Worm (Caenorhabditis elegans) whole organism, mixed stage, embryonic: ENCODE measurements around the gene gly-20.

Experiments used
- M03D4.4 ChIP-seq: sonication (generic microtip); optimal IDR thresholded peaks from 2 replicates; lab custom pipeline; 2017; ENCODE audit warnings: mild to moderate bottlenecking, missing genetic modification characterization, missing compliant biosample characterization
- bed-3 ChIP-seq: fragments of 200-800 bp; sonication (Bioruptor generic); optimal IDR thresholded peaks from 3 replicates; lab custom pipeline; 2018; ENCODE audit warnings: mild to moderate bottlenecking, missing genetic modification characterization, moderate library complexity, missing compliant biosample characterization
- blmp-1 ChIP-seq: fragments of 150-350 bp; optimal IDR thresholded peaks from 2 replicates; lab custom pipeline; 2014; ENCODE audit warnings: missing biosample characterization, missing genetic modification characterization
- ceh-39 ChIP-seq: fragments of 150-350 bp; optimal IDR thresholded peaks from 2 replicates; lab custom pipeline; 2014; ENCODE audit warnings: missing biosample characterization, missing genetic modification characterization
- ceh-43 ChIP-seq: fragments of 200-800 bp; sonication (Bioruptor generic); optimal IDR thresholded peaks from 2 replicates; lab custom pipeline; 2018; ENCODE audit warnings: mild to moderate bottlenecking, missing genetic modification characterization, moderate library complexity, missing compliant biosample characterization
- ceh-83 ChIP-seq: fragments of 200-800 bp; sonication (Bioruptor generic); optimal IDR thresholded peaks from 2 replicates; lab custom pipeline; 2018; ENCODE audit warnings: mild to moderate bottlenecking, missing genetic modification characterization, missing compliant biosample characterization
- ces-1 ChIP-seq: fragments of 150-350 bp; optimal IDR thresholded peaks from 2 replicates; lab custom pipeline; 2014; ENCODE audit warnings: missing biosample characterization, missing genetic modification reagents, missing genetic modification characterization
- drap-1 ChIP-seq: fragments of 200-800 bp; sonication (Bioruptor generic); optimal IDR thresholded peaks from 3 replicates; lab custom pipeline; 2018; ENCODE audit warnings: mild to moderate bottlenecking, missing genetic modification characterization, missing compliant biosample characterization
- elt-1 ChIP-seq: sonication (generic microtip); optimal IDR thresholded peaks from 2 replicates; lab custom pipeline; 2017; ENCODE audit warnings: missing genetic modification characterization, mild to moderate bottlenecking, missing compliant biosample characterization, antibody characterized with exemption, moderate library complexity, borderline replicate concordance; ENCODE audit not compliant: insufficient read depth
- elt-3 ChIP-seq: fragments of 150-350 bp; optimal IDR thresholded peaks from 2 replicates; lab custom pipeline; 2014; ENCODE audit warnings: missing biosample characterization, missing genetic modification characterization
- flh-1 ChIP-seq: fragments of 200-800 bp; sonication (Bioruptor generic); optimal IDR thresholded peaks from 2 replicates; lab custom pipeline; 2018; ENCODE audit warnings: mild to moderate bottlenecking, missing genetic modification characterization, moderate library complexity, missing compliant biosample characterization
- ham-2 ChIP-seq: fragments of 200-800 bp; sonication (Bioruptor generic); optimal IDR thresholded peaks from 2 replicates; lab custom pipeline; 2018; ENCODE audit warnings: mild to moderate bottlenecking, missing genetic modification characterization, missing compliant biosample characterization
- hlh-1 ChIP-seq: fragments of 150-350 bp; optimal IDR thresholded peaks from 2 replicates; lab custom pipeline; 2014; ENCODE audit warnings: missing biosample characterization, missing genetic modification reagents, missing genetic modification characterization
- lin-13 ChIP-seq: fragments of 150-350 bp; optimal IDR thresholded peaks from 2 replicates; lab custom pipeline; 2014; ENCODE audit warnings: missing biosample characterization, missing genetic modification characterization
- lin-32 ChIP-seq: fragments of 200-800 bp; sonication (Bioruptor generic); optimal IDR thresholded peaks from 2 replicates; lab custom pipeline; 2018; ENCODE audit warnings: mild to moderate bottlenecking, missing genetic modification characterization, missing compliant biosample characterization
- lsy-2 ChIP-seq: fragments of 150-350 bp; optimal IDR thresholded peaks from 2 replicates; lab custom pipeline; 2014; ENCODE audit warnings: missing biosample characterization, missing genetic modification characterization
- mab-5 ChIP-seq: fragments of 150-350 bp; optimal IDR thresholded peaks from 2 replicates; lab custom pipeline; 2014; ENCODE audit warnings: missing biosample characterization, missing genetic modification characterization
- mls-2 ChIP-seq: sonication (generic microtip); optimal IDR thresholded peaks from 2 replicates; lab custom pipeline; 2016; ENCODE audit warnings: mild to moderate bottlenecking, missing genetic modification characterization, moderate library complexity, missing compliant biosample characterization
- nhr-12 ChIP-seq: fragments of 150-350 bp; optimal IDR thresholded peaks from 2 replicates; lab custom pipeline; 2014; ENCODE audit warnings: missing biosample characterization, missing genetic modification characterization
- nhr-2 ChIP-seq: fragments of 150-350 bp; optimal IDR thresholded peaks from 2 replicates; lab custom pipeline; 2014; ENCODE audit warnings: missing biosample characterization, missing genetic modification characterization
- nhr-237 ChIP-seq: fragments of 150-350 bp; optimal IDR thresholded peaks from 2 replicates; lab custom pipeline; 2014; ENCODE audit warnings: missing biosample characterization, missing genetic modification characterization
- nhr-28 ChIP-seq: fragments of 150-350 bp; optimal IDR thresholded peaks from 2 replicates; lab custom pipeline; 2014; ENCODE audit warnings: missing biosample characterization, missing genetic modification characterization
- nhr-76 ChIP-seq: sonication (generic microtip); optimal IDR thresholded peaks from 2 replicates; lab custom pipeline; 2017; ENCODE audit warnings: missing biosample characterization, missing genetic modification characterization
- pha-4 ChIP-seq: fragments of 150-350 bp; optimal IDR thresholded peaks from 2 replicates; lab custom pipeline; 2018; ENCODE audit warnings: missing biosample characterization, missing genetic modification reagents, missing genetic modification characterization
- snpc-4 ChIP-seq: fragments of 150-350 bp; optimal IDR thresholded peaks from 2 replicates; lab custom pipeline; 2014; ENCODE audit warnings: missing biosample characterization, missing genetic modification characterization
- sptf-1 ChIP-seq: sonication (generic microtip); optimal IDR thresholded peaks from 2 replicates; lab custom pipeline; 2017; ENCODE audit warnings: mild to moderate bottlenecking, missing genetic modification characterization, moderate library complexity, missing compliant biosample characterization
- unc-120 ChIP-seq: sonication (generic microtip); optimal IDR thresholded peaks from 2 replicates; lab custom pipeline; 2017; ENCODE audit warnings: missing genetic modification characterization, missing compliant biosample characterization; ENCODE audit not compliant: poor library complexity, severe bottlenecking
- unc-39 ChIP-seq: fragments of 150-350 bp; optimal IDR thresholded peaks from 2 replicates; lab custom pipeline; 2014; ENCODE audit warnings: missing biosample characterization, missing genetic modification characterization
- unc-62 ChIP-seq: fragments of 150-350 bp; optimal IDR thresholded peaks from 2 replicates; lab custom pipeline; 2014; ENCODE audit warnings: missing biosample characterization, missing genetic modification reagents, missing genetic modification characterization
- zip-8 ChIP-seq: fragments of 150-350 bp; optimal IDR thresholded peaks from 2 replicates; lab custom pipeline; 2014; ENCODE audit warnings: missing biosample characterization, missing genetic modification characterization

Gene gly-20

ce11 chrV:11251798-11252197 lies 30.6 kb upstream of the gly-20 start:
- no peak for TF ChIP-seq elt-3 (tag; lab: Kevin White, UChicago)
- TF ChIP-seq blmp-1 (tag; lab: Kevin White, UChicago): no peak
- TF ChIP-seq, all 35 proteins: peak for 0

- TF ChIP-seq unc-39 (tag; lab: Kevin White, UChicago) (no peak), hlh-1 (tag; lab: Kevin White, UChicago) (no peak), mls-2 (tag; lab: Kevin White, UChicago) (no peak), nhr-28 (tag; lab: Kevin White, UChicago) (no peak), pha-4 (tag; lab: Kevin White, UChicago) (no peak), bed-3 (GFP tag; lab: Kevin White, UChicago) (no peak), lsy-2 (tag; lab: Kevin White, UChicago) (no peak), ceh-39 (tag; lab: Kevin White, UChicago) (no peak), flh-1 (GFP tag; lab: Kevin White, UChicago) (no peak), nhr-12 (tag; lab: Kevin White, UChicago) (no peak), ceh-83 (GFP tag; lab: Kevin White, UChicago) (no peak), elt-3 (tag; lab: Kevin White, UChicago) (no peak), ham-2 (no peak), sptf-1 (tag; lab: Kevin White, UChicago) (no peak)
- TF ChIP-seq, all 35 proteins: peak for 0
Observed at ce11 chrV:11252429-11252828, 29.9 kb upstream of the gly-20 start, which contains the start of gene srsx-33. TSS of gene srsx-33 (minus strand) at chrV:11252529.

ce11 chrV:11254980-11255379 lies 27.4 kb upstream of the gly-20 start, which contains the start of gene srsx-31:
TSS of gene srsx-31 (minus strand) at chrV:11255080.
- TF ChIP-seq ceh-43 (no peak), elt-3 (tag; lab: Kevin White, UChicago) (no peak), ceh-83 (GFP tag; lab: Kevin White, UChicago) (no peak), hlh-1 (tag; lab: Kevin White, UChicago) (no peak), nhr-2 (tag; lab: Kevin White, UChicago) (no peak), unc-120 (tag; lab: Kevin White, UChicago) (no peak), nhr-12 (tag; lab: Kevin White, UChicago) (no peak), elt-1 (no peak), drap-1 (GFP tag; lab: Kevin White, UChicago) (no peak)

- TF ChIP-seq ceh-39 (tag; lab: Kevin White, UChicago) (no peak), lin-13 (no peak), blmp-1 (tag; lab: Kevin White, UChicago) (no peak), unc-62 (no peak)
Observed at ce11 chrV:11258896-11259295, 23.5 kb upstream of the gly-20 start, which contains the start of gene lgc-36. TSS of gene lgc-36 (minus strand) at chrV:11258996.

- no peak for TF ChIP-seq mab-5 (tag; lab: Kevin White, UChicago)
- no peak for TF ChIP-seq nhr-237 (tag; lab: Kevin White, UChicago)
- no peak for TF ChIP-seq nhr-28 (tag; lab: Kevin White, UChicago)
- no peak for TF ChIP-seq hlh-1 (tag; lab: Kevin White, UChicago)
- TF ChIP-seq zip-8 (tag; lab: Kevin White, UChicago): no peak
- TF ChIP-seq ces-1 (GFP tag; lab: Kevin White, UChicago): no peak
- no peak for TF ChIP-seq mls-2 (tag; lab: Kevin White, UChicago)
- TF ChIP-seq unc-39 (tag; lab: Kevin White, UChicago): no peak
- no peak for TF ChIP-seq lin-32 (GFP tag; lab: Kevin White, UChicago)
- no peak for TF ChIP-seq elt-1
- TF ChIP-seq ceh-43: no peak
- TF ChIP-seq ceh-39 (tag; lab: Kevin White, UChicago): no peak
- TF ChIP-seq bed-3 (GFP tag; lab: Kevin White, UChicago): no peak
- no peak for TF ChIP-seq ham-2
- TF ChIP-seq nhr-2 (tag; lab: Kevin White, UChicago): no peak
- TF ChIP-seq elt-3 (tag; lab: Kevin White, UChicago): no peak
- TF ChIP-seq lsy-2 (tag; lab: Kevin White, UChicago): no peak
- no peak for TF ChIP-seq nhr-76 (tag; lab: Kevin White, UChicago)
- no peak for TF ChIP-seq ceh-83 (GFP tag; lab: Kevin White, UChicago)
Observed at ce11 chrV:11260622-11261021, 21.8 kb upstream of the gly-20 start, which contains the start of gene F07B10.7. TSS of gene F07B10.7 (minus strand) at chrV:11260722.

- TF ChIP-seq drap-1 (GFP tag; lab: Kevin White, UChicago) (no peak), ham-2 (no peak), snpc-4 (no peak), elt-1 (no peak), sptf-1 (tag; lab: Kevin White, UChicago) (no peak), M03D4.4 (tag; lab: Kevin White, UChicago) (no peak), nhr-237 (tag; lab: Kevin White, UChicago) (no peak), blmp-1 (tag; lab: Kevin White, UChicago) (no peak), pha-4 (tag; lab: Kevin White, UChicago) (no peak), unc-120 (tag; lab: Kevin White, UChicago) (no peak), unc-39 (tag; lab: Kevin White, UChicago) (no peak), flh-1 (GFP tag; lab: Kevin White, UChicago) (no peak), ceh-39 (tag; lab: Kevin White, UChicago) (no peak), ceh-43 (no peak), bed-3 (GFP tag; lab: Kevin White, UChicago) (no peak), elt-3 (tag; lab: Kevin White, UChicago) (no peak), ceh-83 (GFP tag; lab: Kevin White, UChicago) (no peak), nhr-76 (tag; lab: Kevin White, UChicago) (no peak)
Observed at ce11 chrV:11263025-11263424, 19.3 kb upstream of the gly-20 start, which contains the start of gene F07B10.4. TSS of gene F07B10.4 (minus strand) at chrV:11263125.
